Worm (Caenorhabditis elegans): ENCODE results near the gene pipp-4P.

- TF ChIP-seq ceh-58 (GFP tag; IDR thresholded peaks at IDR 0.05) (no peak), unc-62 (GFP tag; optimal IDR thresholded peaks at IDR 0.05) (no peak), egrh-3 (GFP tag; IDR thresholded peaks at IDR 0.05) (no peak), nfyb-1 (GFP tag; IDR thresholded peaks at IDR 0.05) (no peak), hmg-20 (GFP tag; IDR thresholded peaks at IDR 0.05) (no peak), snpc-4 (GFP tag; optimal IDR thresholded peaks at IDR 0.05) (no peak), snpc-4 (tag; optimal IDR thresholded peaks at IDR 0.05) (no peak), B0261.1 (tag; optimal IDR thresholded peaks at IDR 0.05) (no peak), ccch-3 (GFP tag; optimal IDR thresholded peaks at IDR 0.05) (no peak), hsf-1 (GFP tag; IDR thresholded peaks at IDR 0.05) (no peak), cebp-1 (GFP tag; IDR thresholded peaks at IDR 0.05) (no peak), cebp-1 (tag; optimal IDR thresholded peaks at IDR 0.05) (no peak), ztf-18 (tag; optimal IDR thresholded peaks at IDR 0.05) (no peak), dpl-1 (GFP tag; optimal IDR thresholded peaks at IDR 0.05) (no peak), aptf-2 (GFP tag; conservative IDR thresholded peaks at IDR 0.05) (no peak), attf-5 (GFP tag; optimal IDR thresholded peaks at IDR 0.05) (no peak)
Observed at ce11 chrIII:2868416-2868815, 49.3 kb downstream of the pipp-4P start.

Measured in whole organism, young adult.